Worm (Caenorhabditis elegans) whole organism, L3 larva: ENCODE data around the gene pod-2.

Experiments
- aly-2 ChIP-seq: fragments of 150-350 bp; optimal IDR thresholded peaks from 2 replicates; lab custom pipeline; 2014; ENCODE audit warnings: missing biosample characterization, missing genetic modification characterization
- ceh-82 ChIP-seq: fragments of 150-350 bp; optimal IDR thresholded peaks from 2 replicates; lab custom pipeline; 2014; ENCODE audit warnings: missing biosample characterization, missing genetic modification characterization
- elt-1 ChIP-seq: fragments of 150-350 bp; optimal IDR thresholded peaks from 2 replicates; lab custom pipeline; 2014; ENCODE audit warnings: missing biosample characterization, missing genetic modification characterization
- fkh-10 ChIP-seq: sonication (generic microtip); optimal IDR thresholded peaks from 2 replicates; lab custom pipeline; 2017; ENCODE audit warnings: missing biosample characterization, missing genetic modification reagents, missing genetic modification characterization
- lin-15B ChIP-seq: fragments of 150-350 bp; optimal IDR thresholded peaks from 2 replicates; lab custom pipeline; 2014; ENCODE audit warnings: missing biosample characterization, missing genetic modification characterization
- lin-39 ChIP-seq: fragments of 150-350 bp; optimal IDR thresholded peaks from 2 replicates; lab custom pipeline; 2018; ENCODE audit warnings: missing biosample characterization, missing genetic modification reagents, missing genetic modification characterization
- nhr-12 ChIP-seq: fragments of 150-350 bp; optimal IDR thresholded peaks from 2 replicates; lab custom pipeline; 2014; ENCODE audit warnings: missing biosample characterization, missing genetic modification characterization
- pqm-1 ChIP-seq: fragments of 150-350 bp; optimal IDR thresholded peaks from 2 replicates; lab custom pipeline; 2017; ENCODE audit warnings: missing biosample characterization, missing genetic modification characterization, inconsistent platforms
- sea-2 ChIP-seq: fragments of 150-350 bp; sonication (generic microtip); optimal IDR thresholded peaks from 4 replicates; lab custom pipeline; 2014; ENCODE audit warnings: missing biosample characterization, missing genetic modification reagents, missing genetic modification characterization
- unc-39 ChIP-seq: sonication (generic microtip); optimal IDR thresholded peaks from 4 replicates; lab custom pipeline; 2017; ENCODE audit warnings: missing biosample characterization, missing genetic modification characterization
- unc-62 ChIP-seq: fragments of 150-350 bp; sonication (generic microtip); optimal IDR thresholded peaks from 4 replicates; lab custom pipeline; 2014; ENCODE audit warnings: missing biosample characterization, missing genetic modification reagents, missing genetic modification characterization
- ztf-4 ChIP-seq: fragments of 150-350 bp; optimal IDR thresholded peaks from 2 replicates; lab custom pipeline; 2014; ENCODE audit warnings: missing biosample characterization, missing genetic modification characterization

ce11 chrII:1124757-1125156 is 11.8 kb upstream of the pod-2 start:
- TF ChIP-seq unc-39 (tag; lab: Kevin White, UChicago) (no peak), lin-15B (tag; lab: Kevin White, UChicago) (no peak), ztf-4 (tag; lab: Kevin White, UChicago) (no peak), sea-2 (GFP tag; lab: Kevin White, UChicago) (no peak), fkh-10 (GFP tag; lab: Kevin White, UChicago) (no peak), lin-39 (tag; lab: Kevin White, UChicago) (no peak), aly-2 (no peak), ceh-82 (tag; lab: Kevin White, UChicago) (no peak), unc-62 (no peak), nhr-12 (no peak), elt-1 (tag; lab: Kevin White, UChicago) (no peak), pqm-1 (no peak)
